Worm (Caenorhabditis elegans) whole organism, L2 larva: ENCODE results near the gene nlp-24.

Experiments used
- F13H6.1 ChIP-seq: sonication (generic microtip); optimal IDR thresholded peaks from 2 replicates; lab custom pipeline; 2016; ENCODE audit warnings: missing genetic modification characterization, missing compliant biosample characterization
- crh-2 ChIP-seq: sonication (generic microtip); optimal IDR thresholded peaks from 2 replicates; lab custom pipeline; 2017; ENCODE audit warnings: missing biosample characterization, missing genetic modification characterization
- egl-27 ChIP-seq: sonication (generic microtip); optimal IDR thresholded peaks from 3 replicates; lab custom pipeline; 2017; ENCODE audit warnings: missing biosample characterization, missing genetic modification reagents, missing genetic modification characterization
- elt-3 ChIP-seq: sonication (generic microtip); optimal IDR thresholded peaks from 2 replicates; lab custom pipeline; 2017; ENCODE audit warnings: missing biosample characterization, missing genetic modification characterization
- lin-39 ChIP-seq: fragments of 150-350 bp; optimal IDR thresholded peaks from 2 replicates; lab custom pipeline; 2014; ENCODE audit warnings: missing biosample characterization, missing genetic modification reagents, missing genetic modification characterization
- lsy-2 ChIP-seq, 2 experiments: fragments of 150-350 bp in 1 of 2; sonication (generic microtip) in 1 of 2; optimal IDR thresholded peaks; 2 replicates each; lab custom pipeline; 2014 to 2017; ENCODE audit warnings: missing biosample characterization in 2 of 2, missing genetic modification characterization in 2 of 2
- mdl-1 ChIP-seq, 2 experiments: fragments of 150-350 bp in 1 of 2; sonication (generic microtip) in 1 of 2; optimal IDR thresholded peaks; 2 replicates each; lab custom pipeline; 2017; ENCODE audit warnings: missing biosample characterization in 2 of 2, missing genetic modification characterization in 2 of 2
- nhr-11 ChIP-seq: fragments of 150-350 bp; optimal IDR thresholded peaks from 2 replicates; lab custom pipeline; 2014; ENCODE audit warnings: missing biosample characterization, missing genetic modification characterization
- nhr-25 ChIP-seq: fragments of 150-350 bp; sonication (generic microtip); optimal IDR thresholded peaks from 3 replicates; lab custom pipeline; 2014; ENCODE audit warnings: missing biosample characterization, missing genetic modification characterization
- skn-1 ChIP-seq: sonication (generic microtip); optimal IDR thresholded peaks from 2 replicates; lab custom pipeline; 2017; ENCODE audit warnings: missing biosample characterization, missing genetic modification characterization
- sma-3 ChIP-seq: sonication (generic microtip); optimal IDR thresholded peaks from 2 replicates; lab custom pipeline; 2016; ENCODE audit warnings: missing genetic modification reagents, missing genetic modification characterization, missing compliant biosample characterization
- snpc-4 ChIP-seq: fragments of 150-350 bp; optimal IDR thresholded peaks from 2 replicates; lab custom pipeline; 2014; ENCODE audit warnings: missing biosample characterization, missing genetic modification characterization
- unc-62 ChIP-seq: fragments of 150-350 bp; optimal IDR thresholded peaks from 2 replicates; lab custom pipeline; 2014; ENCODE audit warnings: missing biosample characterization, missing genetic modification reagents, missing genetic modification characterization

DNA sequence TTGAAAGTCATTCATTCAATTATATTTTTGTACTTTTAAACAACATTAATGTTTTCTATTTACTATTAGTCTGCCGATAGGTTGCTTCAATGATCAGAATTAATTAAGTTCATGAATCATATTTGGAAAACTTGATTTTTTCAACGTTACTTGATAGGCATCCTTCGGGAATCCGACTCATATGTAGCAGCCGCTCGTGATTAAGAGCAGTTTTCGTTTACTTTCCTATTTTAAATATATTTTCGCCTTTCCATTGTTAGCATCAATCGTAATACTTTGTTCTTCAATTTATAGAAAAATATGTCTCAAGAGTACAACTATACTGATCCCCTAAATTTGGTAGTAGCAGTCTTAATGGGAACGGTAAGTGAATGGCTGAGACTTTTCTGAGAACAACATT, 35.4 kb upstream of the nlp-24 start, which contains the start of gene srx-90:
- TF ChIP-seq mdl-1 (tag; optimal IDR thresholded peaks at IDR 0.05; lab: Kevin White, UChicago) (no peak), lin-39 (tag; lab: Kevin White, UChicago) (no peak), crh-2 (no peak), lsy-2 (tag; optimal IDR thresholded peaks at IDR 0.05; lab: Kevin White, UChicago) (no peak), elt-3 (no peak), skn-1 (tag; lab: Kevin White, UChicago) (no peak), egl-27 (tag; lab: Kevin White, UChicago) (no peak), F13H6.1 (tag; lab: Kevin White, UChicago) (no peak), snpc-4 (tag; lab: Kevin White, UChicago) (no peak), nhr-25 (tag; lab: Kevin White, UChicago) (no peak), unc-62 (GFP tag; lab: Kevin White, UChicago) (no peak), sma-3 (GFP tag; lab: Kevin White, UChicago) (no peak), nhr-11 (tag; lab: Kevin White, UChicago) (no peak)
